Fruit fly (Drosophila melanogaster) whole organism, prepupa: ENCODE data around the gene CG42828.

Source experiments
- Blimp-1 ChIP-seq: fragments of 200-800 bp; sonication (Bioruptor generic); optimal IDR thresholded peaks from 3 replicates; lab custom pipeline; 2017; ENCODE audit warnings: missing biosample characterization, missing genetic modification characterization, mild to moderate bottlenecking, moderate library complexity, missing genetic modification reagents
- CG10631 ChIP-seq: fragments of 200-800 bp; sonication (Bioruptor generic); optimal IDR thresholded peaks from 2 replicates; lab custom pipeline; 2016; ENCODE audit warnings: missing biosample characterization, missing genetic modification characterization
- CG10669 ChIP-seq: fragments of 200-800 bp; sonication (Bioruptor generic); optimal IDR thresholded peaks from 3 replicates; lab custom pipeline; 2018; ENCODE audit warnings: missing biosample characterization, mild to moderate bottlenecking, missing genetic modification characterization, moderate library complexity
- CG11294 ChIP-seq: fragments of 200-800 bp; sonication (Bioruptor generic); IDR thresholded peaks from 2 replicates; pipeline ENCODE4 v1.3.6; 2022; ENCODE audit warnings: missing biosample characterization, missing genetic modification characterization
- CG11762 ChIP-seq: fragments of 200-800 bp; sonication (Bioruptor generic); optimal IDR thresholded peaks from 3 replicates; lab custom pipeline; 2016; ENCODE audit warnings: missing biosample characterization, missing genetic modification characterization; ENCODE audit not compliant: insufficient read depth
- CG15336 ChIP-seq: fragments of 200-800 bp; sonication (Bioruptor generic); IDR thresholded peaks from 2 replicates; pipeline ENCODE4 v1.3.6; 2022; ENCODE audit warnings: missing biosample characterization, missing genetic modification characterization
- CG16779 ChIP-seq: fragments of 200-800 bp; sonication (Bioruptor generic); optimal IDR thresholded peaks from 3 replicates; lab custom pipeline; 2017; ENCODE audit warnings: missing biosample characterization, mild to moderate bottlenecking, missing genetic modification characterization
- CG3032 ChIP-seq: fragments of 200-800 bp; optimal IDR thresholded peaks from 2 replicates; lab custom pipeline; 2019; ENCODE audit warnings: missing biosample characterization, mild to moderate bottlenecking, missing genetic modification characterization, moderate library complexity
- CG31627 ChIP-seq: fragments of 200-800 bp; sonication (Bioruptor generic); optimal IDR thresholded peaks from 3 replicates; lab custom pipeline; 2016; ENCODE audit warnings: missing biosample characterization, missing genetic modification characterization
- CG34406 ChIP-seq: fragments of 200-800 bp; sonication (Bioruptor generic); optimal IDR thresholded peaks from 3 replicates; lab custom pipeline; 2016; ENCODE audit warnings: missing biosample characterization, missing genetic modification characterization
- CG3919 ChIP-seq: fragments of 200-800 bp; sonication (Bioruptor generic); optimal IDR thresholded peaks from 3 replicates; lab custom pipeline; 2016; ENCODE audit warnings: missing biosample characterization, missing genetic modification characterization
- CG4318 ChIP-seq: fragments of 200-800 bp; sonication (Bioruptor generic); optimal IDR thresholded peaks from 3 replicates; lab custom pipeline; 2017; ENCODE audit warnings: missing biosample characterization, mild to moderate bottlenecking, missing genetic modification characterization
- CG6163 ChIP-seq: fragments of 200-800 bp; sonication (Bioruptor generic); IDR thresholded peaks from 3 replicates; pipeline ENCODE4 v1.3.6; 2022; ENCODE audit warnings: missing biosample characterization, missing genetic modification characterization
- CG6276 ChIP-seq: fragments of 200-800 bp; sonication (Bioruptor generic); optimal IDR thresholded peaks from 2 replicates; lab custom pipeline; 2017; ENCODE audit warnings: missing biosample characterization, mild to moderate bottlenecking, missing genetic modification characterization
- CG6808 ChIP-seq: fragments of 200-800 bp; sonication (Bioruptor generic); optimal IDR thresholded peaks from 3 replicates; lab custom pipeline; 2017; ENCODE audit warnings: missing biosample characterization, missing genetic modification characterization, mild to moderate bottlenecking, moderate library complexity, missing genetic modification reagents
- CG6854 ChIP-seq: fragments of 200-800 bp; sonication (Bioruptor generic); optimal IDR thresholded peaks from 2 replicates; lab custom pipeline; 2017; ENCODE audit warnings: missing biosample characterization, mild to moderate bottlenecking, missing genetic modification characterization
- CG8119 ChIP-seq: fragments of 200-800 bp; sonication (Bioruptor generic); IDR thresholded peaks from 3 replicates; pipeline ENCODE4 v1.3.6; 2022; ENCODE audit warnings: missing biosample characterization, missing genetic modification characterization
- CG8632 ChIP-seq: fragments of 200-800 bp; sonication (Bioruptor generic); optimal IDR thresholded peaks from 3 replicates; lab custom pipeline; 2016; ENCODE audit warnings: missing biosample characterization, missing genetic modification characterization
- CG9139 ChIP-seq: fragments of 200-800 bp; sonication (Bioruptor generic); optimal IDR thresholded peaks from 3 replicates; lab custom pipeline; 2017; ENCODE audit warnings: missing biosample characterization, mild to moderate bottlenecking, missing genetic modification characterization
- Eip78C ChIP-seq: fragments of 200-800 bp; sonication (Bioruptor generic); peaks from one replicate; lab custom pipeline; 2016; ENCODE audit warnings: missing biosample characterization, missing genetic modification characterization
- Eip93F ChIP-seq: fragments of 200-800 bp; sonication (Bioruptor generic); optimal IDR thresholded peaks from 2 replicates; lab custom pipeline; 2016; ENCODE audit warnings: missing biosample characterization, mild to moderate bottlenecking, missing genetic modification characterization
- Ets21C ChIP-seq: fragments of 200-800 bp; sonication (Bioruptor generic); optimal IDR thresholded peaks from 3 replicates; lab custom pipeline; 2016; ENCODE audit warnings: missing biosample characterization, missing genetic modification characterization
- Ets96B ChIP-seq: fragments of 200-800 bp; optimal IDR thresholded peaks from 2 replicates; lab custom pipeline; 2019; ENCODE audit warnings: missing biosample characterization, mild to moderate bottlenecking, missing genetic modification characterization, moderate library complexity
- Lpt ChIP-seq: fragments of 200-800 bp; sonication (Bioruptor generic); optimal IDR thresholded peaks from 3 replicates; lab custom pipeline; 2016; ENCODE audit warnings: missing biosample characterization, missing genetic modification characterization
- OdsH ChIP-seq: fragments of 200-800 bp; sonication (Bioruptor generic); optimal IDR thresholded peaks from 3 replicates; lab custom pipeline; 2016; ENCODE audit warnings: missing biosample characterization, missing genetic modification characterization
- Smox ChIP-seq: fragments of 200-800 bp; sonication (Bioruptor generic); optimal IDR thresholded peaks from 3 replicates; lab custom pipeline; 2016; ENCODE audit warnings: missing biosample characterization, missing genetic modification characterization
- Sox102F ChIP-seq: fragments of 200-800 bp; sonication (Bioruptor generic); optimal IDR thresholded peaks from 2 replicates; lab custom pipeline; 2016; ENCODE audit warnings: missing biosample characterization, mild to moderate bottlenecking, missing genetic modification characterization
- Sox14 ChIP-seq: fragments of 200-800 bp; sonication (Bioruptor generic); optimal IDR thresholded peaks from 3 replicates; lab custom pipeline; 2016; ENCODE audit warnings: missing biosample characterization, missing genetic modification characterization
- Sox15 ChIP-seq: fragments of 200-800 bp; sonication (Bioruptor generic); optimal IDR thresholded peaks from 3 replicates; lab custom pipeline; 2016; ENCODE audit warnings: missing biosample characterization, missing genetic modification characterization
- achi ChIP-seq: fragments of 200-800 bp; sonication (Bioruptor generic); optimal IDR thresholded peaks from 3 replicates; lab custom pipeline; 2016; ENCODE audit warnings: missing biosample characterization, missing genetic modification characterization
- acj6 ChIP-seq: fragments of 200-800 bp; sonication (Bioruptor generic); optimal IDR thresholded peaks from 3 replicates; lab custom pipeline; 2016; ENCODE audit warnings: missing biosample characterization, missing genetic modification characterization
- dac ChIP-seq: fragments of 200-800 bp; sonication (Bioruptor generic); optimal IDR thresholded peaks from 2 replicates; lab custom pipeline; 2017; ENCODE audit warnings: missing biosample characterization, mild to moderate bottlenecking, missing genetic modification characterization
- dsx ChIP-seq: fragments of 200-800 bp; optimal IDR thresholded peaks from 3 replicates; lab custom pipeline; 2019; ENCODE audit warnings: missing biosample characterization, mild to moderate bottlenecking, missing genetic modification characterization, moderate library complexity; ENCODE audit not compliant: poor library complexity, severe bottlenecking
- eg ChIP-seq: fragments of 200-800 bp; sonication (Bioruptor generic); IDR thresholded peaks from 3 replicates; pipeline ENCODE4 v1.3.6; 2022; ENCODE audit warnings: missing biosample characterization, missing genetic modification characterization
- fd85E ChIP-seq: fragments of 200-800 bp; sonication (Bioruptor generic); optimal IDR thresholded peaks from 3 replicates; lab custom pipeline; 2016; ENCODE audit warnings: missing biosample characterization, missing genetic modification characterization
- fkh ChIP-seq: fragments of 200-800 bp; sonication (Bioruptor generic); optimal IDR thresholded peaks from 3 replicates; lab custom pipeline; 2017; ENCODE audit warnings: missing biosample characterization, mild to moderate bottlenecking, missing genetic modification characterization, moderate library complexity
- lz ChIP-seq: fragments of 200-800 bp; sonication (Bioruptor generic); optimal IDR thresholded peaks from 3 replicates; lab custom pipeline; 2016; ENCODE audit warnings: missing biosample characterization, missing genetic modification characterization
- net ChIP-seq: fragments of 200-800 bp; sonication (Bioruptor generic); optimal IDR thresholded peaks from 3 replicates; lab custom pipeline; 2016; ENCODE audit warnings: missing biosample characterization, missing genetic modification characterization
- pdm3 ChIP-seq: fragments of 200-800 bp; sonication (Bioruptor generic); optimal IDR thresholded peaks from 3 replicates; lab custom pipeline; 2016; ENCODE audit warnings: missing biosample characterization, missing genetic modification characterization
- salr ChIP-seq, 2 experiments: fragments of 200-800 bp; sonication (Bioruptor generic); optimal IDR thresholded peaks; 3 replicates each; lab custom pipeline; 2016 to 2018; ENCODE audit warnings: missing biosample characterization in 2 of 2, missing genetic modification characterization in 2 of 2, mild to moderate bottlenecking in 1 of 2
- spab ChIP-seq: fragments of 200-800 bp; sonication (Bioruptor generic); optimal IDR thresholded peaks from 2 replicates; lab custom pipeline; 2017; ENCODE audit warnings: missing biosample characterization, mild to moderate bottlenecking, missing genetic modification characterization, missing genetic modification reagents
- ss ChIP-seq, 2 experiments: fragments of 200-800 bp; sonication (Bioruptor generic); optimal IDR thresholded peaks; 2 replicates in 1 of 2; 3 replicates in 1 of 2; lab custom pipeline; 2017 to 2018; ENCODE audit warnings: mild to moderate bottlenecking in 2 of 2, missing biosample characterization in 2 of 2, missing genetic modification characterization in 2 of 2, moderate library complexity in 1 of 2
- svp ChIP-seq: fragments of 200-800 bp; sonication (Bioruptor generic); peaks from one replicate; lab custom pipeline; 2016; ENCODE audit warnings: missing biosample characterization, missing genetic modification characterization
- topi ChIP-seq: fragments of 200-800 bp; sonication (Bioruptor generic); optimal IDR thresholded peaks from 3 replicates; lab custom pipeline; 2016; ENCODE audit warnings: missing biosample characterization, missing genetic modification characterization

CG42828 gene

DNA sequence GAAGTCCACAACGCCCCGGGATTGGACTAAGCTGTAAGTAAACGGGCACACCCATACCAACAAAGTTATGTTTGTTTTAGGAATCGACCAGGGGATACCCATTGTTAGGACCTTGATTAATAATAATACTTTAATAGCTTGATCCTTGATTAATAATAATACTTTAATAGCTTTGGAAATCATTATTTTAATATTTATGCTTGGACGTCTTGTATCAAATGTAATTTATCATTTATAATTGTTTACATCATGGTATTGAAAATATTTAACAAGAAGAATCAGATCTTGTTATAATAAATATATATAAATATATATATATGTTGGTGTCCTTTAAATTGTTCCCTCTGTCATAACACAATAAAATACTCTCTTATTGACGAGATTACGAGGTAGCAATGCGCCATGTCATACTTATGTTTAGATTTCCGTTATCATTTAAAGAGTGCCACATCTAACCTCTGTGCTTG lies 16.6 kb upstream of the CG42828 start (continued):
- TF ChIP-seq CG3919 (GFP tag; lab: Kevin White, UChicago) (peak; percentile 75), CG4318 (GFP tag; lab: Kevin White, UChicago) (peak; percentile 70), svp (GFP tag; lab: Kevin White, UChicago) (peak; percentile 68), topi (GFP tag; lab: Kevin White, UChicago) (peak; percentile 61), acj6 (peak; percentile 78), CG34406 (peak; percentile 88), pdm3 (GFP tag; lab: Kevin White, UChicago) (peak; percentile 55), net (GFP tag; lab: Kevin White, UChicago) (peak; percentile 68), Lpt (GFP tag; lab: Kevin White, UChicago) (peak; percentile 65), spab (peak; percentile 46), ss (GFP tag; optimal IDR thresholded peaks at IDR 0.05; lab: Kevin White, UChicago) (peak; percentile 57 to 68), Sox14 (GFP tag; lab: Kevin White, UChicago) (peak; percentile 32), CG9139 (peak; percentile 50), CG31627 (GFP tag; lab: Kevin White, UChicago) (peak; percentile 39), Blimp-1 (GFP tag; lab: Kevin White, UChicago) (peak; percentile 38), Sox15 (GFP tag; lab: Kevin White, UChicago) (peak; percentile 57), CG3032 (peak; percentile 80), Smox (GFP tag; lab: Kevin White, UChicago) (peak; percentile 57), CG8119 (GFP tag; lab: Robert Waterston, UW) (peak; percentile 91), OdsH (GFP tag; lab: Kevin White, UChicago) (peak; percentile 83), Eip93F (GFP tag; lab: Kevin White, UChicago) (no peak), salr (GFP tag; optimal IDR thresholded peaks at IDR 0.05; lab: Kevin White, UChicago) (peak; percentile 29 to 78), CG8632 (GFP tag; lab: Kevin White, UChicago) (peak; percentile 85), CG11294 (peak; percentile 50; the same call in 1 of the 2 replicates), dac (peak; percentile 45), Ets21C (no peak), fd85E (GFP tag; lab: Kevin White, UChicago) (no peak)

DNA sequence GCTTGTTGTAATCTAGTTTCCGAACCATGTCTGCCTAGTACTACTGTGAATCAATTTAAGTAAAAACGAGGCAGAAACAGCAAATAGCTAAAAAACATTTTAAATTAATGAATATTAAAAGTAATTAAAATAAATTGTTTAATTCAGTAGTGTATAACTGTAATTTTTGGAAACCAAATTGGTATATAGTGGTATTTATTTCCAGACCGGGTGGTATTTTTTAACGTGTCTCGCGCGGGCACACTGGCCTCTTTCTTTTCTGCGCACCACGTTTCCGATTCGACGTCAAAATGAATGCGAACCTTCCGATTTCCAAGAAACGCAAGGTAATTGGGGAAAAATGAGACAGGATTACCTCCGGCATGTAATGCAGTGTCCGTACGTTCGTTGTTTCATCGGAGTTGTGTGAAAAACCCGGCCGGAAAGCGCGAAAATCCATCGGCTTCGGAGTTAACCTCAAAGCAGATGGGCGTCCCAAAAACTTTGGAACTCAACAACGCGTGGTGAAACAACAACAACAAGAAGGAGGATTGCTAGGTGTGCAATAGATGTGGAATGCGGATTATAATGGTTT lies 14.9 kb upstream of the CG42828 start, which contains the start of gene RpS3:
RpS3 (plus strand) TSS at position 248 of the 574 bp plus-strand sequence.
- TF ChIP-seq CG34406, result peak; percentile 4
- no peak; the same call in 2 of the 3 replicates for TF ChIP-seq eg (GFP tag; lab: Robert Waterston, UW)
- TF ChIP-seq svp (GFP tag; lab: Kevin White, UChicago), result peak; percentile 14
- peak; percentile 5 for TF ChIP-seq CG3919 (GFP tag; lab: Kevin White, UChicago)
- TF ChIP-seq Sox14 (GFP tag; lab: Kevin White, UChicago), result no peak
- no peak for TF ChIP-seq CG10669 (GFP tag; lab: Kevin White, UChicago)
- peak; percentile 14 for TF ChIP-seq net (GFP tag; lab: Kevin White, UChicago)
- no peak for TF ChIP-seq CG16779 (tag; lab: Kevin White, UChicago)
- TF ChIP-seq OdsH (GFP tag; lab: Kevin White, UChicago), result no peak
- TF ChIP-seq CG6808, result no peak
- peak; percentile 35 for TF ChIP-seq Ets96B (tag; lab: Kevin White, UChicago)
- peak; percentile 64 for TF ChIP-seq Eip78C (GFP tag; lab: Kevin White, UChicago)
- TF ChIP-seq achi, result peak; percentile 98
- TF ChIP-seq fkh (GFP tag; lab: Kevin White, UChicago), result peak; percentile 15
- peak; percentile 80 for TF ChIP-seq CG6854
- TF ChIP-seq CG3032, result no peak
- no peak for TF ChIP-seq CG10631 (GFP tag; lab: Kevin White, UChicago)
- no peak for TF ChIP-seq CG11762
- peak; percentile 8 for TF ChIP-seq CG6276
- TF ChIP-seq lz, result no peak
- no peak for TF ChIP-seq CG6163 (GFP tag; lab: Robert Waterston, UW)
- TF ChIP-seq ss (GFP tag; optimal IDR thresholded peaks at IDR 0.05; lab: Kevin White, UChicago), result peak; percentile 25 to 49
- no peak for TF ChIP-seq CG9139
- no peak for TF ChIP-seq CG15336
- no peak for TF ChIP-seq dsx (GFP tag; lab: Kevin White, UChicago)
- TF ChIP-seq acj6, result no peak
- peak; percentile 18 for TF ChIP-seq topi (GFP tag; lab: Kevin White, UChicago)
- no peak for TF ChIP-seq Eip93F (GFP tag; lab: Kevin White, UChicago)
- peak; percentile 1 for TF ChIP-seq Sox102F (GFP tag; lab: Kevin White, UChicago)
